Worm (Caenorhabditis elegans): ENCODE results near the gene srpa-72.

DNA sequence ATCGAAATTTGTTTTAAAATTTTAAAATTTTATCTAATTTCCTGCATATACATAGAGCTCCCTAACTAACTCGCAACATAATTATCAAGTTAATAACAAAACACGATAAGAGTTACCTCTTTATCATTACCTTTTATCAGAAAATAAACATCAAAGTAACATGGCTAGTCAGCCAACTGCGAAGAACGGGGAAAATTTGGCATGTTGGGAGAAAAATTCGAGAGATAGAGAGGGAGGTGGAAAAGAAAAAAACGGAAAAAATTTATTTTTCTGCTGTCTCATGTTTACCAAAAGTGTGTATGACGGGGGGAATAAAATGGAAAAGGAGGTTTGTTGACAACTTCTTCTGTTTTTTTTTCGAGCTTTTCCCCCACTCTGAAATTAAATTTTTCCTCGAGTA is 46.8 kb downstream of the srpa-72 start:
- TF ChIP-seq nhr-48 (tag; optimal IDR thresholded peaks at IDR 0.05) (no peak), snpc-4 (tag; optimal IDR thresholded peaks at IDR 0.05) (no peak), mep-1 (tag; optimal IDR thresholded peaks at IDR 0.05) (no peak), lin-29 (GFP tag; IDR thresholded peaks at IDR 0.05) (no peak)
